Worm (Caenorhabditis elegans): Measurements from ENCODE around the gene odr-7.

DNA sequence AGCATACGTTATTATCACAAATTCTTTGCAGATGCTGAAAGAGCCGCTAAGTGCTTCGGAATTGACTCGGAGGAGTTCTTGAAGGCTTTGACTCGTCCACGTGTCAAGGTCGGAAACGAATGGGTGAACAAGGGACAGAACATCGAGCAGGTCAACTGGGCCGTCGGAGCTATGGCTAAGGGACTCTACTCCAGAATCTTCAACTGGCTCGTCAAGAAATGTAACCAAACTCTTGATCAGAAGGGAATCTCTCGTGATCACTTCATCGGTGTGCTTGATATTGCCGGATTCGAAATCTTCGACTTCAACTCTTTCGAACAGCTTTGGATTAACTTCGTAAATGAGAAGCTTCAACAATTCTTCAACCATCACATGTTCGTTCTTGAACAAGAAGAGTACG lies 8.4 kb upstream of the odr-7 start:
- no peak for TF ChIP-seq tbx-2 (tag; optimal IDR thresholded peaks at IDR 0.05)
- TF ChIP-seq ama-1 (optimal IDR thresholded peaks at IDR 0.05), result no peak
- no peak for TF ChIP-seq ceh-48 (tag; optimal IDR thresholded peaks at IDR 0.05)
- no peak for TF ChIP-seq ceh-6 (GFP tag; optimal IDR thresholded peaks at IDR 0.05)

Data from whole organism, late embryonic.